Worm (Caenorhabditis elegans) whole organism, late embryonic: ENCODE data around the gene fipr-5.

Experiments
- pha-4 ChIP-seq: fragments of 150-350 bp; optimal IDR thresholded peaks from 2 replicates; lab custom pipeline; 2018; ENCODE audit warnings: missing biosample characterization, missing genetic modification reagents, missing genetic modification characterization
- sdc-2 ChIP-seq: sonication (generic microtip); optimal IDR thresholded peaks from 2 replicates; lab custom pipeline; 2016; ENCODE audit warnings: missing genotype, missing genetic modification characterization, missing compliant biosample characterization

ce11 chrV:10191242-10191641 is 30.0 kb downstream of the fipr-5 start:
- TF ChIP-seq pha-4 (no peak), sdc-2 (no peak)
